Worm (Caenorhabditis elegans): ENCODE measurements around the gene nca-2.

DNA sequence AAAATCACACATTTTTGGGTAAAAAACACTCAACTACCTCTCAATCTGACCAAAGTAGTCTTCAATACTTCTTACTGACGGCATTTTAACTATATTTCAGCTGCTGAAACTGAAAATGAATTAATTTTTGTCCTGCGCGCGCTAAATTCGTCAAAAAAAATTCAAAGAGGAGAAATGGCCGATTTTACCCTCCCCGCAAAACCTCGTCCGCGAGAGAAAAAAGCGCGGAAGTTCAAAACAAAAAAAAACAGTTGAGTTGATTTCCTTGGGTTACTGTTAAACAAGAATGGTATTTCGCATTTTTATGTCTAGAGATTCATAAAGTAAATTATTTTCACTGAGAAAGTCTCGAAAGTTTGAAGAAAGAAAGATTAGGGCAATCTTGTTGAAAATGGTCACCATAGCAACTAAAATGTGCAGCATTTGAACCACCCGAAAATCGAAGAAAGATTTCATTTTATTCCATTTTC is 21.5 kb downstream of the nca-2 start, which contains the start of the genes C27F2.10 and wdr-60:
- TF ChIP-seq ama-1 (optimal IDR thresholded peaks at IDR 0.05) (no peak), ceh-13 (GFP tag; optimal IDR thresholded peaks at IDR 0.05) (no peak), pes-1 (GFP tag; IDR thresholded peaks at IDR 0.05) (no peak), hmg-4 (GFP tag; optimal IDR thresholded peaks at IDR 0.05) (no peak), scrt-1 (GFP tag; IDR thresholded peaks at IDR 0.05) (no peak), tbx-37 (GFP tag; conservative IDR thresholded peaks at IDR 0.05) (peak; percentile 58), B0310.2 (tag; optimal IDR thresholded peaks at IDR 0.05) (no peak), tra-4 (tag; optimal IDR thresholded peaks at IDR 0.05) (no peak)

All from whole organism, early embryonic.